Worm (Caenorhabditis elegans) whole organism, L3 larva: ENCODE data around the gene cut-5.

Experiments
- ZK546.5 ChIP-seq: sonication (generic microtip); optimal IDR thresholded peaks from 2 replicates; lab custom pipeline; 2017; ENCODE audit warnings: missing biosample characterization, missing genetic modification characterization
- aly-2 ChIP-seq: fragments of 150-350 bp; optimal IDR thresholded peaks from 2 replicates; lab custom pipeline; 2014; ENCODE audit warnings: missing biosample characterization, missing genetic modification characterization
- ceh-16 ChIP-seq: sonication (generic microtip); optimal IDR thresholded peaks from 2 replicates; lab custom pipeline; 2017; ENCODE audit warnings: missing biosample characterization, missing genetic modification characterization
- ceh-82 ChIP-seq: fragments of 150-350 bp; optimal IDR thresholded peaks from 2 replicates; lab custom pipeline; 2014; ENCODE audit warnings: missing biosample characterization, missing genetic modification characterization
- ceh-9 ChIP-seq: sonication (generic microtip); optimal IDR thresholded peaks from 2 replicates; lab custom pipeline; 2018; ENCODE audit warnings: missing biosample characterization, missing genetic modification characterization
- daf-12 ChIP-seq: fragments of 150-350 bp; optimal IDR thresholded peaks from 2 replicates; lab custom pipeline; 2014; ENCODE audit warnings: missing biosample characterization, missing genetic modification reagents, missing genetic modification characterization
- egl-27 ChIP-seq: sonication (generic microtip); optimal IDR thresholded peaks from 4 replicates; lab custom pipeline; 2017; ENCODE audit warnings: missing biosample characterization, missing genetic modification reagents, missing genetic modification characterization
- egl-5 ChIP-seq: fragments of 150-350 bp; optimal IDR thresholded peaks from 2 replicates; lab custom pipeline; 2017; ENCODE audit warnings: missing biosample characterization, missing genetic modification reagents, missing genetic modification characterization, inconsistent platforms
- elt-2 ChIP-seq: sonication (generic microtip); optimal IDR thresholded peaks from 2 replicates; lab custom pipeline; 2016; ENCODE audit warnings: missing genetic modification reagents, mild to moderate bottlenecking, missing genetic modification characterization, missing compliant biosample characterization
- eor-1 ChIP-seq, 2 experiments: fragments of 150-350 bp; optimal IDR thresholded peaks; 2 replicates each; lab custom pipeline; 2014 to 2018; ENCODE audit warnings: missing biosample characterization in 2 of 2, missing genetic modification characterization in 2 of 2
- fkh-10 ChIP-seq: sonication (generic microtip); optimal IDR thresholded peaks from 2 replicates; lab custom pipeline; 2017; ENCODE audit warnings: missing biosample characterization, missing genetic modification reagents, missing genetic modification characterization
- fos-1 ChIP-seq: fragments of 150-350 bp; optimal IDR thresholded peaks from 2 replicates; lab custom pipeline; 2014; ENCODE audit warnings: missing biosample characterization, missing genetic modification characterization
- hmg-11 ChIP-seq: sonication (generic microtip); optimal IDR thresholded peaks from 2 replicates; lab custom pipeline; 2016; ENCODE audit warnings: missing genetic modification characterization, missing compliant biosample characterization
- lin-15B ChIP-seq: fragments of 150-350 bp; optimal IDR thresholded peaks from 2 replicates; lab custom pipeline; 2014; ENCODE audit warnings: missing biosample characterization, missing genetic modification characterization
- lsy-12 ChIP-seq: sonication (generic microtip); optimal IDR thresholded peaks from 2 replicates; lab custom pipeline; 2016; ENCODE audit warnings: mild to moderate bottlenecking, missing genetic modification characterization, missing compliant biosample characterization
- mdl-1 ChIP-seq: fragments of 150-350 bp; optimal IDR thresholded peaks from 2 replicates; lab custom pipeline; 2014; ENCODE audit warnings: missing biosample characterization, missing genetic modification characterization
- mml-1 ChIP-seq: fragments of 150-350 bp; sonication (generic microtip); optimal IDR thresholded peaks from 3 replicates; lab custom pipeline; 2014; ENCODE audit warnings: missing biosample characterization, missing genetic modification characterization
- nfya-1 ChIP-seq: sonication (generic microtip); optimal IDR thresholded peaks from 2 replicates; lab custom pipeline; 2017; ENCODE audit warnings: missing genetic modification characterization, mild to moderate bottlenecking, missing compliant biosample characterization, antibody characterized with exemption, moderate library complexity; ENCODE audit not compliant: insufficient read depth
- nhr-11 ChIP-seq: fragments of 150-350 bp; optimal IDR thresholded peaks from 2 replicates; lab custom pipeline; 2014; ENCODE audit warnings: missing biosample characterization, missing genetic modification characterization
- nhr-23 ChIP-seq: fragments of 150-350 bp; optimal IDR thresholded peaks from 2 replicates; lab custom pipeline; 2014; ENCODE audit warnings: missing biosample characterization, missing genetic modification reagents, missing genetic modification characterization
- nhr-237 ChIP-seq: fragments of 150-350 bp; optimal IDR thresholded peaks from 2 replicates; lab custom pipeline; 2014; ENCODE audit warnings: missing biosample characterization, missing genetic modification characterization
- nhr-25 ChIP-seq: sonication (generic microtip); optimal IDR thresholded peaks from 2 replicates; lab custom pipeline; 2017; ENCODE audit warnings: missing biosample characterization, missing genetic modification characterization
- nhr-43 ChIP-seq: sonication (generic microtip); optimal IDR thresholded peaks from 2 replicates; lab custom pipeline; 2016; ENCODE audit warnings: mild to moderate bottlenecking, missing genetic modification characterization, missing compliant biosample characterization; ENCODE audit not compliant: poor library complexity, severe bottlenecking
- nhr-67 ChIP-seq: fragments of 150-350 bp; optimal IDR thresholded peaks from 2 replicates; lab custom pipeline; 2014; ENCODE audit warnings: missing biosample characterization, missing genetic modification characterization
- nhr-76 ChIP-seq: fragments of 150-350 bp; sonication (generic microtip); optimal IDR thresholded peaks from 5 replicates; lab custom pipeline; 2014; ENCODE audit warnings: missing biosample characterization, missing genetic modification characterization
- nhr-77 ChIP-seq: fragments of 150-350 bp; optimal IDR thresholded peaks from 2 replicates; lab custom pipeline; 2014; ENCODE audit warnings: missing biosample characterization, missing genetic modification characterization
- pha-4 ChIP-seq: fragments of 150-350 bp; optimal IDR thresholded peaks from 2 replicates; lab custom pipeline; 2014; ENCODE audit warnings: missing biosample characterization, missing genetic modification reagents, missing genetic modification characterization
- skn-1 ChIP-seq: fragments of 150-350 bp; optimal IDR thresholded peaks from 2 replicates; lab custom pipeline; 2014; ENCODE audit warnings: missing biosample characterization, missing genetic modification characterization
- snpc-4 ChIP-seq: fragments of 150-350 bp; optimal IDR thresholded peaks from 2 replicates; lab custom pipeline; 2014; ENCODE audit warnings: missing biosample characterization, missing genetic modification characterization
- tbx-2 ChIP-seq: sonication (generic microtip); optimal IDR thresholded peaks from 2 replicates; lab custom pipeline; 2016; ENCODE audit warnings: mild to moderate bottlenecking, missing genetic modification characterization, missing compliant biosample characterization
- zag-1 ChIP-seq: fragments of 150-350 bp; optimal IDR thresholded peaks from 2 replicates; lab custom pipeline; 2014; ENCODE audit warnings: missing biosample characterization, missing genetic modification characterization

cut-5 gene

DNA sequence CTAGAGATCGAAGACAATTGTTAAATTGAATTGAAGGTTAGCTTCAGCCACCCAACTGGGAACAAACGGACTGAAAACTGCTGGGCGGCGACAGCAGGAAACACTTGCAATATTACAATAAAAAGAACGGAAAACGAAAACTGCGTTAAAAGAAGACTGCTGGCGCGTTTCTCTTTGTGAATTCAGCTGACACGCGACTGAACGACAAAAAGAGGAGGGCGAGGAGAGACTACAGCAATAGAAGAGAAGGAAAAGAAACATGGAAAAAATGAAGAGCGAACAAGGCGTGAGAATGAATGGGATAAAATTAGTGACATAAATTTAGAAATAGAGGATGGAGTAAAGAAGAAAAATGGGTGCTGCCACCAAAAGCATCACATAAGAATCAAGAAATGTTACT, 39.7 kb upstream of the cut-5 start (continued):
- TF ChIP-seq egl-5 (tag; lab: Kevin White, UChicago) = peak; percentile 88
- TF ChIP-seq daf-12 (tag; lab: Kevin White, UChicago) = no peak
- no peak for TF ChIP-seq mml-1 (tag; lab: Kevin White, UChicago)
- no peak for TF ChIP-seq nhr-237
- no peak for TF ChIP-seq zag-1 (tag; lab: Kevin White, UChicago)
- peak; percentile 91 for TF ChIP-seq hmg-11 (tag; lab: Kevin White, UChicago)
- TF ChIP-seq elt-2 (tag; lab: Kevin White, UChicago) = peak; percentile 65
- TF ChIP-seq ceh-16 (tag; lab: Kevin White, UChicago) = no peak
- TF ChIP-seq nhr-43 (tag; lab: Kevin White, UChicago) = peak; percentile 81

DNA sequence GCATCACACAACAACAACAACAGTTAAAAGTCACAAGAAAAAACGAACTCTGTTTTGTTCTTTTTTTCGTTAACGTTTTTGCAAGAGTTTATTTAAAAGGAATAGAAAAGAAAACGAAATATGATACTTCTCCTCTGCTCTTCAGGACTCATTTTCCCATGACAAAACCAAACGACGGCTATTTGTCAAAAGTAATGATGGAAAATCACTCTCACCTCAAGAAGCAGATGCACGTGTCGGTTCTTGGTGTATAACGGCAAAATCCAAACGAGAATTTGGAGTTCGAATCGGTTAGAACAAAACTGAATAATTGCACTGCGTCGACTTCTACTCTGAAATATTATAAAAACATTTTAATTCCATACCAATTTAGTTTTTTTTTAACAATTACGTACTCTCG, 39.0 kb upstream of the cut-5 start:
- no peak for TF ChIP-seq egl-27
- TF ChIP-seq fos-1 (tag; lab: Kevin White, UChicago) = no peak
- no peak for TF ChIP-seq nhr-25 (tag; lab: Kevin White, UChicago)

DNA sequence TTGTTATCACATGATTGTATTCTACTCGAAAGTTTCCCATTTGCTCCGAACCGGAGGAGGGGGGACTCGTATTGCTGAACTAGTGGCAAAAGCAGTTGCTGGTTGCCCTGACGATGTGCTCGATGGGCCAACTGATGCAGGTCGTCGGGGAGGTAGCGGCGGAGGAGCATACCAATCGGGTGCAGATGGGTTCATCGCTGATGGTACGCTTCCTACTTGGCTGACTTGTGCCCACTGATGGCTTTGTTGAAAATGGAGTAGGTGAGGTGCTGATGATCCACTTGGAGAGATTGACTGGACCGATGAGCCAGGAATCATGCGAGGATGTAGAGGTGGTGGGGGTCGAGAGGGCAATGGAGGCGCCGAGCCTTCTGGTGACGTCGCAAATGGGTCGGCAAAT, 35.6 kb upstream of the cut-5 start:
- TF ChIP-seq nhr-77 (tag; lab: Kevin White, UChicago) (no peak), nhr-67 (tag; lab: Kevin White, UChicago) (no peak), ceh-16 (tag; lab: Kevin White, UChicago) (no peak), nhr-11 (no peak), nhr-23 (tag; lab: Kevin White, UChicago) (no peak), lin-15B (tag; lab: Kevin White, UChicago) (no peak), fkh-10 (no peak)

DNA sequence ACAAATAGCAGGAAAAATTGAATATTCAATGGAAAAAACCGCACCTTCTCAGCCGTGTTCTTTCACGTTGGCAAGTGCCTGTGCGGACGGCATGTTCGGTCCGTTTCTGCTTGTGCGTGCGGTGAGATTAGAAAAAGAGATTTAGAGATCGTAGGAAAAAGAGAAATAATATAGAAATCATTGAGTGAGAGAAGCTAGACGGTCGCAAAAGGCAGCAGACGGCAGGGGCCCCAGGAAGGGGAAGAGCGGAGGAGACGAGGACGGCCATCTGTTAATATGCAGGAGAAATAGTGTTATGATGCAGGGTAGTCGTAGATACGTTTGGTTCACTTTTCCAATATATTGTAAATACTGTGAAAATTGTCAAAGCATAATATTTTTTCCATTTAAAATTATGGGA, 34.6 kb upstream of the cut-5 start, which contains the start of gene Y49A10A.2:
Gene Y49A10A.2 (minus strand): TSS at position 109 of the 400 bp plus-strand sequence.
- TF ChIP-seq ceh-9 (tag; lab: Kevin White, UChicago) (no peak), hmg-11 (tag; lab: Kevin White, UChicago) (peak; percentile 45), snpc-4 (tag; lab: Kevin White, UChicago) (peak; percentile 23), ceh-82 (tag; lab: Kevin White, UChicago) (no peak), pha-4 (tag; lab: Kevin White, UChicago) (peak; percentile 36), nhr-23 (tag; lab: Kevin White, UChicago) (peak; percentile 21), nfya-1 (peak; percentile 49)

DNA sequence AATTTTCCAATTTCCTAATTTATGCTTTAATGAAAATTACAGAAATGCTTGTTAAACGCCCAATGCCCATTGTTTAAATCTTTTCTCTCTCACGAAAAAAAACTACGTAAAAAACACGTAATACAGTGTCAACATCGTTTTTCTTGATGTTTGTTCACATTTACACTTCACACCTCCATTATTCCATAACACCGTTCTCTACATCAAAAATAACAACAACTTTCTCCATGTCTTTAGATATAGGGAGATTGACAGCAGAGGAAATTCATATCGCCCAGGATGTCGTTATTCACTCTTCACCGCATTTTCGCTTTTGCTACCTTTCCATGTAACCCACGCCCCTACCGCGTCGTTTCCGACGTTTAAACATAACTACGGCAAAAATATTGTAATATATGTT, 20.1 kb upstream of the cut-5 start, which contains the start of gene efhc-1:
Gene efhc-1 (plus strand): TSS at position 301 of the 400 bp plus-strand sequence.
- TF ChIP-seq mml-1 (tag; lab: Kevin White, UChicago) (no peak), skn-1 (tag; lab: Kevin White, UChicago) (no peak), mdl-1 (tag; lab: Kevin White, UChicago) (no peak), tbx-2 (tag; lab: Kevin White, UChicago) (no peak), nhr-23 (tag; lab: Kevin White, UChicago) (no peak), lsy-12 (no peak), pha-4 (tag; lab: Kevin White, UChicago) (no peak), lin-15B (tag; lab: Kevin White, UChicago) (no peak), egl-5 (tag; lab: Kevin White, UChicago) (no peak), hmg-11 (tag; lab: Kevin White, UChicago) (no peak), eor-1 (tag; optimal IDR thresholded peaks at IDR 0.05; lab: Kevin White, UChicago) (no peak), elt-2 (tag; lab: Kevin White, UChicago) (no peak), ceh-9 (tag; lab: Kevin White, UChicago) (no peak)

DNA sequence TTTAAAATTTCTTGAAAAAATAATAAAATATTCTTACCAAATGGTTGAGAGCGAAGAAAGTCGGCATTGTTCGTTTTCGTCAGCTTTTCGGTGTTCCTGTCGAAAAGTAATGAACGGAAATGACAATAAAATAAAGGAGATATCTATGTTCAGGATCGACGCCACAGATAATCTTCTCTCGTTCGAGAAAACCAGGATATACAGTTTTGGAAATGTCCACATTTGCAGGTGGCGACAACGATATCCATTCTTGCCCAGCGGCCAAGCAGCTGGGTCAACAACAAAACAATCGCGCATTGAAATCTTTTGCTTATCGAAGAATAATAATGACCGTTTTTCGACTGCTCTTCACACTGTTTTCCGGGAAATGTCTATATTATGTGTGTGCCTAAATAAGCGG, 17.6 kb upstream of the cut-5 start, which contains the start of gene R07E3.7:
Gene R07E3.7 (minus strand): TSS at position 101 of the 400 bp plus-strand sequence.
- no peak for TF ChIP-seq nhr-67 (tag; lab: Kevin White, UChicago)
- TF ChIP-seq fkh-10 = no peak
- TF ChIP-seq nhr-43 (tag; lab: Kevin White, UChicago) = no peak
- TF ChIP-seq nhr-237 = no peak
- TF ChIP-seq mdl-1 (tag; lab: Kevin White, UChicago) = no peak
- no peak for TF ChIP-seq pha-4 (tag; lab: Kevin White, UChicago)
- no peak for TF ChIP-seq daf-12 (tag; lab: Kevin White, UChicago)
- TF ChIP-seq aly-2 (tag; lab: Kevin White, UChicago) = no peak
- TF ChIP-seq nhr-11 = no peak
- no peak for TF ChIP-seq nhr-76
- no peak for TF ChIP-seq ZK546.5 (tag; lab: Kevin White, UChicago)
- no peak for TF ChIP-seq egl-27
- TF ChIP-seq snpc-4 (tag; lab: Kevin White, UChicago) = no peak
- TF ChIP-seq, all 47 proteins: peak for 0
